Fruit fly (Drosophila melanogaster): ENCODE measurements around the gene Uvrag.

Gene Uvrag

DNA sequence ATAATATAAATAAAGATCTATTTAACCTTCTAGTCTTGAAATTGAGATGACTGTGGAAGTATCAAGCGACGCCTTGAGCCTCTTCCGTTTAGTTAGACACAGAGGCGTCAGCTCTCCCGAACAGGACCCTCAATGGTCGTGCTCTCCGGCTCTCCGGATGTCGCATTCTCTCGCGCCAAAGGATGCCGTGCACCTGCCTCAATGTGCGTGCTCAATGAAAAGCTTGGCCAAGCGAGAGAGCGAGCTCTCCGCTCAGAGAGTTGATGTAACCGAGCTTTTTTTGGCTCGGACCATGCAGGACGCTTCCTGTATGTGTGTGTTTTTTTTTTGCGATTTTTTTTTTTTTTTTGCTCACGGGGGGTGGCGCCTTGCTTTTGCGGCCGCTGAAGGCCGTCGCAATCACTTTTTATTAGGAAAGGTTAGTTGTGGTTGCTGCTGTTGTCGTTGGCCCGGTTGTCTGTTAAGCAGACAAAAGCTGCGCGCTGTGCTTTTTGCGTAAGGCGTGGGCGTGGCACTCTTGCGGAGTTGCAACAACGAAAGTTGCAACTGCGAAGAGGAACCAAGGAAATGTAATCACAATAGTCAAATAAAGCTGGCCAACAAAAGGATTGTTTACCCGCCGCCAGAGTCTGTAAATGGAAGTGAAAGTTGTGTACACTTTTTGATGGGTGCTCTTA is 45.4 kb downstream of the Uvrag start:
- TF ChIP-seq tai (GFP tag; optimal IDR thresholded peaks at IDR 0.05) = no peak
- peak; percentile 2 for TF ChIP-seq Dif (GFP tag; optimal IDR thresholded peaks at IDR 0.05; ENCODE audit: partially characterized antibody)

DNA sequence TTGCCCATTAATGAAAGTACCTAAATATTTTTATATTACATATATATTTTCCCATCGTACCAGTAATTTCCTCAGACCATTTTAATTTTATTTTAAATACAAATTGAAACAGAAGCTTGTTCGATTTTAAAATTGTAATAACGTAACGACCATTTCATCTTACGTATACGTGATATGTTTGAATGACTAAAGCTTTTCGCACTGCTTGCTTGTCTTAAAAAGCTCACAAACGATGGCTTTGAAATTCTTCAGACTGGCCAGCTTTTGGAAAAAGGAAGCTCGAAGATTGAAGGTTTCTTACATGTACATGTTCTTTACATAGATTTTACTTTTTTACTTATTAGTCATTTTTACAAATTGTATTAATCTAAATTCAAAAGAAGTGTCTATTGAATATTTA is 46.2 kb downstream of the Uvrag start:
- TF ChIP-seq brk (GFP tag; optimal IDR thresholded peaks at IDR 0.05) = no peak
- TF ChIP-seq pan (optimal IDR thresholded peaks at IDR 0.05) = no peak
- TF ChIP-seq Vsx2 (GFP tag; optimal IDR thresholded peaks at IDR 0.05; ENCODE audit: partially characterized antibody) = no peak

All from whole organism, wandering third instar larva.